Fruit fly (Drosophila melanogaster) whole organism: ENCODE results near the gene C3G.

Experiments
- Dll ChIP-seq: fragments of >200 bp; optimal IDR thresholded peaks from 2 replicates; lab custom pipeline; 2017
- psq ChIP-seq: fragments of >200 bp; optimal IDR thresholded peaks from 2 replicates; lab custom pipeline; 2017

DNA sequence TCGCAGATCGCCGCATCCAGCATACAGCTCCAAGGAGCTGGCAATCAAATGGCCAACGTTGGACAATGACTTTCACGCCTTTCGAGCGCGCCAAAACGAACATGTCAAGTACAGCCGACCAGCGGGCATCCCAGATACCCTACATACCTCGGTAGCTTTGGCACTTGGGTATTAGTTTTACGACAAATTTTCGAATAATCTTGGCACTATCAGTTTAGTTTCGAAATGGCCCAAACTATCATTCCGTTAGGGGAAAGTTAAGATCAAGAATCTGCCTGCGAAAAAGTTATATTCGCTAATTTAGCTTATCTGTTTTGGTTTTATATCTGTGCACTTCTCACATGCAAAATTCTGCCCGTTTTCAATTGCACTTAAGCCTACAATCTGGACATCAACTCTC, 24.6 kb downstream of the C3G start:
- TF ChIP-seq psq (lab: Kevin White, UChicago) (no peak), Dll (lab: Kevin White, UChicago) (no peak)
